Worm (Caenorhabditis elegans) whole organism, L1 larva: ENCODE measurements around the gene K04C1.3.

Experiments used
- aly-2 ChIP-seq: fragments of 150-350 bp; optimal IDR thresholded peaks from 2 replicates; lab custom pipeline; 2014; ENCODE audit warnings: missing biosample characterization, missing genetic modification characterization
- ama-1 ChIP-seq: fragments of 150-350 bp; optimal IDR thresholded peaks from 2 replicates; lab custom pipeline; 2014
- ceh-82 ChIP-seq, 3 experiments: fragments of 150-350 bp in 1 of 3; sonication (generic microtip) in 2 of 3; optimal IDR thresholded peaks; 2 replicates each; lab custom pipeline; 2014 to 2017; ENCODE audit warnings: missing biosample characterization in 3 of 3, missing genetic modification characterization in 3 of 3
- ces-1 ChIP-seq: fragments of 150-350 bp; optimal IDR thresholded peaks from 2 replicates; lab custom pipeline; 2014; ENCODE audit warnings: missing biosample characterization, missing genetic modification reagents, missing genetic modification characterization
- elt-2 ChIP-seq: sonication (generic microtip); optimal IDR thresholded peaks from 2 replicates; lab custom pipeline; 2016; ENCODE audit warnings: missing genetic modification characterization, mild to moderate bottlenecking, inconsistent platforms, missing compliant biosample characterization, missing genetic modification reagents
- jun-1 ChIP-seq: fragments of 150-350 bp; optimal IDR thresholded peaks from 2 replicates; lab custom pipeline; 2014; ENCODE audit warnings: missing biosample characterization, missing genetic modification reagents, missing genetic modification characterization
- lin-15B ChIP-seq: fragments of 150-350 bp; sonication (generic microtip); optimal IDR thresholded peaks from 3 replicates; lab custom pipeline; 2014; ENCODE audit warnings: missing biosample characterization, missing genetic modification characterization
- lin-35 ChIP-seq, 2 experiments: fragments of 150-350 bp; optimal IDR thresholded peaks; 2 replicates each; lab custom pipeline; 2014; ENCODE audit warnings: missing biosample characterization in 2 of 2, missing genetic modification characterization in 2 of 2, missing genetic modification reagents in 2 of 2
- nhr-11 ChIP-seq: fragments of 150-350 bp; optimal IDR thresholded peaks from 2 replicates; lab custom pipeline; 2014; ENCODE audit warnings: missing biosample characterization, missing genetic modification characterization
- nhr-20 ChIP-seq: sonication (generic microtip); optimal IDR thresholded peaks from 2 replicates; lab custom pipeline; 2016; ENCODE audit warnings: mild to moderate bottlenecking, missing genetic modification characterization, missing compliant biosample characterization
- nhr-71 ChIP-seq: sonication (generic microtip); optimal IDR thresholded peaks from 2 replicates; lab custom pipeline; 2016; ENCODE audit warnings: mild to moderate bottlenecking, missing genetic modification characterization, moderate library complexity, missing compliant biosample characterization
- pqm-1 ChIP-seq: sonication (generic microtip); optimal IDR thresholded peaks from 3 replicates; lab custom pipeline; 2017; ENCODE audit warnings: missing biosample characterization, missing genetic modification characterization
- unc-130 ChIP-seq: fragments of 150-350 bp; optimal IDR thresholded peaks from 2 replicates; lab custom pipeline; 2017; ENCODE audit warnings: missing biosample characterization, missing genetic modification characterization, inconsistent platforms
- unc-62 ChIP-seq: fragments of 150-350 bp; optimal IDR thresholded peaks from 2 replicates; lab custom pipeline; 2014; ENCODE audit warnings: missing biosample characterization, missing genetic modification reagents, missing genetic modification characterization

ce11 chrX:14207942-14208341 lies 35.3 kb downstream of the K04C1.3 start, which contains the start of gene ceh-37:
- TF ChIP-seq nhr-71 (no peak), unc-62 (GFP tag; lab: Kevin White, UChicago) (no peak), unc-130 (tag; lab: Kevin White, UChicago) (no peak), ces-1 (GFP tag; lab: Kevin White, UChicago) (no peak), pqm-1 (peak; percentile 46), ceh-82 (tag; optimal IDR thresholded peaks at IDR 0.05; lab: Kevin White, UChicago) (no peak), elt-2 (tag; lab: Kevin White, UChicago) (peak; percentile 78), nhr-20 (tag; lab: Kevin White, UChicago) (no peak), lin-35 (GFP tag; optimal IDR thresholded peaks at IDR 0.05; lab: Kevin White, UChicago) (no peak), jun-1 (tag; lab: Kevin White, UChicago) (no peak), ama-1 (lab: Kevin White, UChicago) (no peak), lin-15B (tag; lab: Kevin White, UChicago) (no peak), nhr-11 (tag; lab: Kevin White, UChicago) (no peak), aly-2 (tag; lab: Kevin White, UChicago) (no peak)
